Worm (Caenorhabditis elegans) whole organism, L4 larva: ENCODE measurements around the gene C16H3.3.
A peak's percentile ranks its signal among the peaks of the same experiment; 100 is the strongest.

Experiments
- D1046.2 ChIP-seq: fragments of 200-800 bp; sonication (Bioruptor generic); IDR thresholded peaks from 2 replicates; pipeline ENCODE4 v1.3.6; 2022; ENCODE audit warnings: missing genetic modification characterization, missing compliant biosample characterization
- R02D3.7 ChIP-seq: fragments of 150-350 bp; sonication (generic microtip); optimal IDR thresholded peaks from 3 replicates; lab custom pipeline; 2014; ENCODE audit warnings: missing biosample characterization, missing genetic modification characterization
- T26A8.4 ChIP-seq: fragments of 200-800 bp; sonication (Bioruptor generic); IDR thresholded peaks from 2 replicates; pipeline ENCODE4 v1.3.6; 2022; ENCODE audit warnings: missing genetic modification characterization, missing compliant biosample characterization
- Y75B8A.6 ChIP-seq: fragments of 200-800 bp; sonication (Bioruptor generic); IDR thresholded peaks from 2 replicates; pipeline ENCODE4 v1.3.6; 2022; ENCODE audit warnings: missing genetic modification reagents, missing genetic modification characterization, missing compliant biosample characterization
- aha-1 ChIP-seq: fragments of 150-350 bp; peaks from one replicate; lab custom pipeline; 2014; ENCODE audit warnings: missing biosample characterization, missing genetic modification characterization
- arid-1 ChIP-seq: fragments of 200-800 bp; sonication (Bioruptor generic); conservative IDR thresholded peaks from 2 replicates; pipeline ENCODE4 v1.3.6; 2022; ENCODE audit warnings: missing genetic modification reagents, missing genetic modification characterization, missing compliant biosample characterization
- ceh-20 ChIP-seq: fragments of 200-800 bp; sonication (Bioruptor generic); IDR thresholded peaks from 2 replicates; pipeline ENCODE4 v1.3.6; 2022; ENCODE audit warnings: missing genetic modification reagents, missing genetic modification characterization, missing compliant biosample characterization
- ceh-62 ChIP-seq: sonication (generic microtip); optimal IDR thresholded peaks from 2 replicates; lab custom pipeline; 2017; ENCODE audit warnings: missing biosample characterization, missing genetic modification characterization
- ctbp-1 ChIP-seq: fragments of 200-800 bp; sonication (Bioruptor generic); IDR thresholded peaks from 2 replicates; pipeline ENCODE4 v1.3.6; 2022; ENCODE audit warnings: missing genetic modification reagents, missing genetic modification characterization, missing compliant biosample characterization
- daf-12 ChIP-seq: fragments of 150-350 bp; optimal IDR thresholded peaks from 2 replicates; lab custom pipeline; 2014; ENCODE audit warnings: missing biosample characterization, missing genetic modification reagents, missing genetic modification characterization
- daf-16 ChIP-seq, 3 experiments: sonication (generic microtip); optimal IDR thresholded peaks; 2 replicates each; lab custom pipeline; 2016 to 2017; ENCODE audit warnings: missing genetic modification characterization in 3 of 3, missing genetic modification reagents in 3 of 3, mild to moderate bottlenecking in 2 of 3, missing compliant biosample characterization in 2 of 3, missing biosample characterization in 1 of 3, moderate library complexity in 1 of 3
- daf-19 ChIP-seq: fragments of 200-800 bp; sonication (Bioruptor generic); conservative IDR thresholded peaks from 2 replicates; pipeline ENCODE4 v1.3.6; 2022; ENCODE audit warnings: missing genetic modification characterization, missing compliant biosample characterization
- dmd-6 ChIP-seq: fragments of 200-800 bp; sonication (Bioruptor generic); IDR thresholded peaks from 2 replicates; pipeline ENCODE4 v1.3.6; 2022; ENCODE audit warnings: missing genetic modification reagents, missing genetic modification characterization, missing compliant biosample characterization
- dmd-8 ChIP-seq: fragments of 200-800 bp; sonication (Bioruptor generic); IDR thresholded peaks from 2 replicates; pipeline ENCODE4 v1.3.6; 2022; ENCODE audit warnings: missing genetic modification characterization, missing compliant biosample characterization
- dmd-9 ChIP-seq: fragments of 200-800 bp; sonication (Bioruptor generic); IDR thresholded peaks from 2 replicates; pipeline ENCODE4 v1.3.6; 2022; ENCODE audit warnings: missing genetic modification reagents, missing genetic modification characterization, missing compliant biosample characterization
- egl-27 ChIP-seq: sonication (generic microtip); optimal IDR thresholded peaks from 3 replicates; lab custom pipeline; 2017; ENCODE audit warnings: missing biosample characterization, missing genetic modification reagents, missing genetic modification characterization
- egl-43 ChIP-seq: fragments of 200-800 bp; sonication (Bioruptor generic); IDR thresholded peaks from 2 replicates; pipeline ENCODE4 v1.3.6; 2022; ENCODE audit warnings: missing genetic modification reagents, missing genetic modification characterization, missing compliant biosample characterization
- fos-1 ChIP-seq: fragments of 150-350 bp; optimal IDR thresholded peaks from 2 replicates; lab custom pipeline; 2014; ENCODE audit warnings: missing biosample characterization, missing genetic modification characterization
- gei-8 ChIP-seq: fragments of 200-800 bp; sonication (Bioruptor generic); optimal IDR thresholded peaks from 2 replicates; lab custom pipeline; 2018; ENCODE audit warnings: mild to moderate bottlenecking, missing genetic modification characterization, missing compliant biosample characterization
- hlh-30 ChIP-seq: sonication (generic microtip); optimal IDR thresholded peaks from 2 replicates; lab custom pipeline; 2017; ENCODE audit warnings: antibody characterized with exemption, mild to moderate bottlenecking, missing genetic modification characterization, missing compliant biosample characterization; ENCODE audit not compliant: insufficient read depth
- hmg-1.1 ChIP-seq: fragments of 200-800 bp; sonication (Bioruptor generic); IDR thresholded peaks from 2 replicates; pipeline ENCODE4 v1.3.6; 2022; ENCODE audit warnings: missing genetic modification reagents, missing genetic modification characterization, missing compliant biosample characterization
- jun-1 ChIP-seq: fragments of 150-350 bp; optimal IDR thresholded peaks from 2 replicates; lab custom pipeline; 2014; ENCODE audit warnings: missing biosample characterization, missing genetic modification reagents, missing genetic modification characterization
- lsy-2 ChIP-seq, 2 experiments: fragments of 150-350 bp in 1 of 2; sonication (generic microtip) in 1 of 2; optimal IDR thresholded peaks; 2 replicates each; lab custom pipeline; 2014 to 2017; ENCODE audit warnings: missing biosample characterization in 2 of 2, missing genetic modification characterization in 2 of 2
- madf-9 ChIP-seq: fragments of 200-800 bp; sonication (Bioruptor generic); conservative IDR thresholded peaks from 2 replicates; pipeline ENCODE4 v1.3.6; 2022; ENCODE audit warnings: missing genetic modification reagents, missing genetic modification characterization, missing compliant biosample characterization
- mdl-1 ChIP-seq, 2 experiments: fragments of 150-350 bp in 1 of 2; sonication (generic microtip) in 1 of 2; optimal IDR thresholded peaks; 2 replicates each; lab custom pipeline; 2014 to 2017; ENCODE audit warnings: missing biosample characterization in 2 of 2, missing genetic modification characterization in 2 of 2
- mdt-29 ChIP-seq: fragments of 200-800 bp; sonication (Bioruptor generic); IDR thresholded peaks from 2 replicates; pipeline ENCODE4 v1.3.6; 2022; ENCODE audit warnings: missing genetic modification reagents, missing genetic modification characterization, missing compliant biosample characterization
- mep-1 ChIP-seq: fragments of 150-350 bp; sonication (generic microtip); optimal IDR thresholded peaks from 3 replicates; lab custom pipeline; 2014; ENCODE audit warnings: missing biosample characterization, missing genetic modification characterization
- mes-2 ChIP-seq: sonication (generic microtip); optimal IDR thresholded peaks from 2 replicates; lab custom pipeline; 2016; ENCODE audit warnings: missing genotype, mild to moderate bottlenecking, missing genetic modification characterization, missing compliant biosample characterization; ENCODE audit not compliant: poor library complexity, severe bottlenecking
- mxl-3 ChIP-seq: fragments of 200-800 bp; sonication (Bioruptor generic); optimal IDR thresholded peaks from 2 replicates; lab custom pipeline; 2018; ENCODE audit warnings: mild to moderate bottlenecking, missing genetic modification characterization, missing compliant biosample characterization
- nhr-102 ChIP-seq: sonication (generic microtip); optimal IDR thresholded peaks from 2 replicates; lab custom pipeline; 2016; ENCODE audit warnings: mild to moderate bottlenecking, missing genetic modification characterization, moderate library complexity, missing compliant biosample characterization
- nhr-25 ChIP-seq: sonication (generic microtip); optimal IDR thresholded peaks from 2 replicates; lab custom pipeline; 2017; ENCODE audit warnings: missing genetic modification characterization, mild to moderate bottlenecking, missing compliant biosample characterization, antibody characterized with exemption, moderate library complexity, borderline replicate concordance; ENCODE audit not compliant: insufficient read depth
- nhr-41 ChIP-seq: fragments of 200-800 bp; sonication (Bioruptor generic); IDR thresholded peaks from 2 replicates; pipeline ENCODE4 v1.3.6; 2022; ENCODE audit warnings: missing genetic modification reagents, missing genetic modification characterization, missing compliant biosample characterization
- nhr-48 ChIP-seq: sonication (generic microtip); optimal IDR thresholded peaks from 2 replicates; lab custom pipeline; 2016; ENCODE audit warnings: mild to moderate bottlenecking, missing genetic modification characterization, missing compliant biosample characterization
- nhr-77 ChIP-seq: fragments of 150-350 bp; optimal IDR thresholded peaks from 2 replicates; lab custom pipeline; 2014; ENCODE audit warnings: missing biosample characterization, missing genetic modification characterization
- pha-4 ChIP-seq, 2 experiments: fragments of 150-350 bp in 1 of 2; fragments of 200-800 bp in 1 of 2; sonication (Bioruptor generic) in 1 of 2; IDR thresholded peaks in 1 of 2; optimal IDR thresholded peaks in 1 of 2; 2 replicates each; pipeline versions ENCODE4 v1.3.6 to Lab custom; 2014 to 2022; ENCODE audit warnings: missing genetic modification characterization in 2 of 2, missing genetic modification reagents in 2 of 2, missing biosample characterization in 1 of 2, missing compliant biosample characterization in 1 of 2
- php-3 ChIP-seq: fragments of 200-800 bp; sonication (Bioruptor generic); IDR thresholded peaks from 2 replicates; pipeline ENCODE4 v1.3.6; 2022; ENCODE audit warnings: missing genetic modification reagents, missing genetic modification characterization, missing compliant biosample characterization
- pqm-1 ChIP-seq: sonication (generic microtip); optimal IDR thresholded peaks from 2 replicates; lab custom pipeline; 2017; ENCODE audit warnings: missing biosample characterization, missing genetic modification characterization
- rbr-2 ChIP-seq: sonication (generic microtip); optimal IDR thresholded peaks from 2 replicates; lab custom pipeline; 2016; ENCODE audit warnings: missing genotype, missing genetic modification characterization, missing compliant biosample characterization
- set-16 ChIP-seq: fragments of 200-800 bp; sonication (Bioruptor generic); IDR thresholded peaks from 2 replicates; pipeline ENCODE4 v1.3.6; 2022; ENCODE audit warnings: missing genetic modification reagents, missing genetic modification characterization, missing compliant biosample characterization
- spr-1 ChIP-seq: sonication (generic microtip); optimal IDR thresholded peaks from 2 replicates; lab custom pipeline; 2016; ENCODE audit warnings: mild to moderate bottlenecking, missing genetic modification characterization, missing compliant biosample characterization
- spr-3 ChIP-seq: fragments of 200-800 bp; sonication (Bioruptor generic); optimal IDR thresholded peaks from 2 replicates; lab custom pipeline; 2018; ENCODE audit warnings: mild to moderate bottlenecking, missing genetic modification characterization, missing compliant biosample characterization
- tag-97 ChIP-seq: fragments of 200-800 bp; sonication (Bioruptor generic); IDR thresholded peaks from 2 replicates; pipeline ENCODE4 v1.3.6; 2022; ENCODE audit warnings: missing genetic modification characterization, missing compliant biosample characterization
- tra-1 ChIP-seq: fragments of 200-800 bp; sonication (Bioruptor generic); IDR thresholded peaks from 2 replicates; pipeline ENCODE4 v1.3.6; 2022; ENCODE audit warnings: missing genetic modification reagents, missing genetic modification characterization, missing compliant biosample characterization
- unc-130 ChIP-seq: sonication (generic microtip); optimal IDR thresholded peaks from 2 replicates; lab custom pipeline; 2016; ENCODE audit warnings: missing genetic modification reagents, missing genetic modification characterization, missing compliant biosample characterization
- unc-39 ChIP-seq: sonication (generic microtip); optimal IDR thresholded peaks from 2 replicates; lab custom pipeline; 2017; ENCODE audit warnings: missing biosample characterization, missing genetic modification characterization
- unc-62 ChIP-seq, 3 experiments: fragments of 150-350 bp in 1 of 3; sonication (generic microtip); optimal IDR thresholded peaks in 2 of 3; peaks in 1 of 3; 1 replicate in 1 of 3; 2 replicates in 2 of 3; lab custom pipeline; 2014 to 2017; ENCODE audit warnings: missing biosample characterization in 3 of 3, missing genetic modification characterization in 3 of 3, missing genetic modification reagents in 3 of 3, missing genotype in 1 of 3
- zip-11 ChIP-seq: fragments of 200-800 bp; sonication (Bioruptor generic); IDR thresholded peaks from 2 replicates; pipeline ENCODE4 v1.3.6; 2022; ENCODE audit warnings: missing genetic modification characterization, missing compliant biosample characterization
- zip-2 ChIP-seq: fragments of 150-350 bp; optimal IDR thresholded peaks from 2 replicates; lab custom pipeline; 2014; ENCODE audit warnings: missing biosample characterization, missing genetic modification characterization

Gene C16H3.3

ce11 chrX:17630888-17631287, 21.0 kb upstream of the C16H3.3 start:
- TF ChIP-seq jun-1 (tag; lab: Kevin White, UChicago) = no peak
- TF ChIP-seq fos-1 = no peak
- TF ChIP-seq ceh-20 (GFP tag; lab: Robert Waterston, UW) = peak; percentile 51; the same call in 1 of the 2 replicates
- peak; percentile 55; the same call in 1 of the 2 replicates for TF ChIP-seq T26A8.4 (GFP tag; lab: Robert Waterston, UW)
- peak in 1 of 2 experiments; percentile 39 for TF ChIP-seq unc-62 (GFP tag; optimal IDR thresholded peaks at IDR 0.05 in 1 of 2; lab: Kevin White, UChicago)
- no peak for TF ChIP-seq unc-62 (tag; optimal IDR thresholded peaks at IDR 0.05; lab: Kevin White, UChicago)
- TF ChIP-seq Y75B8A.6 (GFP tag; lab: Robert Waterston, UW) = peak; percentile 43; the same call in 1 of the 2 replicates
- peak; percentile 19 for TF ChIP-seq spr-1
- no peak for TF ChIP-seq zip-2
- no peak for TF ChIP-seq nhr-25
- TF ChIP-seq zip-11 (GFP tag; lab: Robert Waterston, UW) = no peak
- peak; percentile 42; the same call in 1 of the 2 replicates for TF ChIP-seq hmg-1.1
- TF ChIP-seq arid-1 = 0 out of 2 replicates have a peak, but pooled peaks have one; percentile 27
- TF ChIP-seq dmd-6 (GFP tag; lab: Robert Waterston, UW) = peak; percentile 90
- no peak for TF ChIP-seq pha-4 (GFP tag; IDR thresholded peaks at IDR 0.05; lab: Robert Waterston, UW)
- TF ChIP-seq pha-4 (tag; optimal IDR thresholded peaks at IDR 0.05; lab: Kevin White, UChicago) = no peak
- TF ChIP-seq mdt-29 = peak; percentile 57
- TF ChIP-seq nhr-48 (tag; lab: Kevin White, UChicago) = peak; percentile 89
- no peak for TF ChIP-seq ceh-62 (tag; lab: Kevin White, UChicago)
- peak; percentile 37; the same call in 1 of the 2 replicates for TF ChIP-seq set-16 (GFP tag; lab: Robert Waterston, UW)
- TF ChIP-seq mxl-3 = peak; percentile 81
- TF ChIP-seq daf-19 (GFP tag; lab: Robert Waterston, UW) = no peak
- TF ChIP-seq daf-12 (tag; lab: Kevin White, UChicago) = no peak
- TF ChIP-seq unc-130 (GFP tag; lab: Kevin White, UChicago) = no peak
- TF ChIP-seq dmd-9 = 0 out of 2 replicates have a peak, but pooled peaks have one; percentile 10
- TF ChIP-seq mes-2 (tag; lab: Kevin White, UChicago) = no peak
- no peak; the same call in 1 of the 2 replicates for TF ChIP-seq php-3
- no peak for TF ChIP-seq D1046.2 (GFP tag; lab: Robert Waterston, UW)
- peak; percentile 100 for TF ChIP-seq aha-1 (tag; lab: Kevin White, UChicago)
- peak; percentile 50 for TF ChIP-seq gei-8 (GFP tag; lab: Kevin White, UChicago)
- no peak for TF ChIP-seq R02D3.7 (tag; lab: Kevin White, UChicago)
- TF ChIP-seq rbr-2 (tag; lab: Kevin White, UChicago) = no peak
- TF ChIP-seq daf-16 (GFP tag; optimal IDR thresholded peaks at IDR 0.05; lab: Kevin White, UChicago) = peak in 1 of 2 experiments; percentile 50
- TF ChIP-seq daf-16 (tag; optimal IDR thresholded peaks at IDR 0.05; lab: Kevin White, UChicago) = peak; percentile 98
- peak; percentile 80 for TF ChIP-seq tra-1 (GFP tag; lab: Robert Waterston, UW)
- TF ChIP-seq nhr-102 = peak; percentile 75
- no peak for TF ChIP-seq tag-97 (GFP tag; lab: Robert Waterston, UW)
- no peak for TF ChIP-seq egl-27 (tag; lab: Kevin White, UChicago)
- TF ChIP-seq lsy-2 (tag; optimal IDR thresholded peaks at IDR 0.05; lab: Kevin White, UChicago) = peak in 1 of 2 experiments; percentile 36
- TF ChIP-seq madf-9 = peak; percentile 24; the same call in 1 of the 2 replicates
- no peak for TF ChIP-seq unc-39 (tag; lab: Kevin White, UChicago)
- peak; percentile 73 for TF ChIP-seq mep-1 (tag; lab: Kevin White, UChicago)
- TF ChIP-seq mdl-1 (tag; optimal IDR thresholded peaks at IDR 0.05; lab: Kevin White, UChicago) = peak in 1 of 2 experiments; percentile 87
- TF ChIP-seq nhr-41 (GFP tag; lab: Robert Waterston, UW) = peak; percentile 76; the same call in 1 of the 2 replicates
- peak; percentile 30 for TF ChIP-seq pqm-1 (tag; lab: Kevin White, UChicago)
- TF ChIP-seq hlh-30 (tag; lab: Kevin White, UChicago) = peak; percentile 90
- peak; percentile 34 for TF ChIP-seq nhr-77
- TF ChIP-seq dmd-8 (GFP tag; lab: Robert Waterston, UW) = no peak
- no peak for TF ChIP-seq spr-3 (GFP tag; lab: Kevin White, UChicago)
- TF ChIP-seq ctbp-1 (GFP tag; lab: Robert Waterston, UW) = peak; percentile 53; the same call in 1 of the 2 replicates
- TF ChIP-seq egl-43 (GFP tag; lab: Robert Waterston, UW) = 0 out of 2 replicates have a peak, but pooled peaks have one; percentile 64
